Fruit fly (Drosophila melanogaster): ENCODE results near the gene aop.

dm6 chr2L:2147208-2147607 is 31.3 kb downstream of the aop start, which contains the start of the genes CG11723 and Tbcd:
- TF ChIP-seq CTCF (optimal IDR thresholded peaks at IDR 0.05) (no peak), CG8478 (optimal IDR thresholded peaks at IDR 0.05) (no peak)

All from S2 (cell line).